Worm (Caenorhabditis elegans) whole organism, L2 larva: ENCODE results near the gene B0432.11.

Experiments
- C34F6.9 ChIP-seq: fragments of 150-350 bp; optimal IDR thresholded peaks from 2 replicates; lab custom pipeline; 2014; ENCODE audit warnings: missing biosample characterization, missing genetic modification characterization
- F13H6.1 ChIP-seq: sonication (generic microtip); optimal IDR thresholded peaks from 2 replicates; lab custom pipeline; 2016; ENCODE audit warnings: missing genetic modification characterization, missing compliant biosample characterization
- R02D3.7 ChIP-seq: fragments of 150-350 bp; optimal IDR thresholded peaks from 2 replicates; lab custom pipeline; 2014; ENCODE audit warnings: missing biosample characterization, missing genetic modification characterization
- Y55F3AM.14 ChIP-seq: fragments of 200-800 bp; sonication (Bioruptor generic); optimal IDR thresholded peaks from 2 replicates; lab custom pipeline; 2018; ENCODE audit warnings: mild to moderate bottlenecking, missing genetic modification characterization, missing compliant biosample characterization
- ZK546.5 ChIP-seq: sonication (generic microtip); optimal IDR thresholded peaks from 2 replicates; lab custom pipeline; 2017; ENCODE audit warnings: missing biosample characterization, missing genetic modification characterization
- alr-1 ChIP-seq: fragments of 150-350 bp; optimal IDR thresholded peaks from 2 replicates; lab custom pipeline; 2014; ENCODE audit warnings: missing biosample characterization, missing genetic modification characterization
- aly-2 ChIP-seq: fragments of 150-350 bp; optimal IDR thresholded peaks from 2 replicates; lab custom pipeline; 2014; ENCODE audit warnings: missing biosample characterization, missing genetic modification characterization
- ama-1 ChIP-seq: fragments of 150-350 bp; optimal IDR thresholded peaks from 2 replicates; lab custom pipeline; 2018; ENCODE audit warnings: inconsistent platforms
- blmp-1 ChIP-seq: sonication (generic microtip); optimal IDR thresholded peaks from 2 replicates; lab custom pipeline; 2017; ENCODE audit warnings: missing genetic modification characterization, mild to moderate bottlenecking, missing compliant biosample characterization, antibody characterized with exemption, moderate library complexity; ENCODE audit not compliant: insufficient read depth
- ceh-16 ChIP-seq: fragments of 150-350 bp; optimal IDR thresholded peaks from 2 replicates; lab custom pipeline; 2014; ENCODE audit warnings: missing biosample characterization, missing genetic modification characterization
- ceh-82 ChIP-seq: fragments of 150-350 bp; optimal IDR thresholded peaks from 2 replicates; lab custom pipeline; 2014; ENCODE audit warnings: missing biosample characterization, missing genetic modification characterization
- crh-2 ChIP-seq: sonication (generic microtip); optimal IDR thresholded peaks from 2 replicates; lab custom pipeline; 2017; ENCODE audit warnings: missing biosample characterization, missing genetic modification characterization
- dmd-4 ChIP-seq: sonication (generic microtip); optimal IDR thresholded peaks from 2 replicates; lab custom pipeline; 2017; ENCODE audit warnings: missing biosample characterization, missing genetic modification characterization
- egl-27 ChIP-seq: sonication (generic microtip); optimal IDR thresholded peaks from 3 replicates; lab custom pipeline; 2017; ENCODE audit warnings: missing biosample characterization, missing genetic modification reagents, missing genetic modification characterization
- elt-1 ChIP-seq: fragments of 150-350 bp; optimal IDR thresholded peaks from 2 replicates; lab custom pipeline; 2014; ENCODE audit warnings: missing biosample characterization, missing genetic modification characterization
- elt-3 ChIP-seq: sonication (generic microtip); optimal IDR thresholded peaks from 2 replicates; lab custom pipeline; 2017; ENCODE audit warnings: missing biosample characterization, missing genetic modification characterization
- fos-1 ChIP-seq: fragments of 150-350 bp; optimal IDR thresholded peaks from 2 replicates; lab custom pipeline; 2014; ENCODE audit warnings: missing biosample characterization, missing genetic modification characterization
- gmeb-1 ChIP-seq: fragments of 150-350 bp; optimal IDR thresholded peaks from 2 replicates; lab custom pipeline; 2014; ENCODE audit warnings: missing biosample characterization, missing genetic modification characterization
- lin-11 ChIP-seq: fragments of 150-350 bp; sonication (generic microtip); optimal IDR thresholded peaks from 2 replicates; lab custom pipeline; 2014; ENCODE audit warnings: missing biosample characterization, missing genetic modification characterization, inconsistent platforms, mixed read lengths
- lin-13 ChIP-seq: fragments of 150-350 bp; optimal IDR thresholded peaks from 2 replicates; lab custom pipeline; 2014; ENCODE audit warnings: missing biosample characterization, missing genetic modification reagents, missing genetic modification characterization
- lin-39 ChIP-seq: fragments of 150-350 bp; optimal IDR thresholded peaks from 2 replicates; lab custom pipeline; 2014; ENCODE audit warnings: missing biosample characterization, missing genetic modification reagents, missing genetic modification characterization
- lsy-2 ChIP-seq, 2 experiments: fragments of 150-350 bp in 1 of 2; sonication (generic microtip) in 1 of 2; optimal IDR thresholded peaks; 2 replicates each; lab custom pipeline; 2014 to 2017; ENCODE audit warnings: missing biosample characterization in 2 of 2, missing genetic modification characterization in 2 of 2
- mab-5 ChIP-seq: fragments of 150-350 bp; optimal IDR thresholded peaks from 2 replicates; lab custom pipeline; 2014; ENCODE audit warnings: missing biosample characterization, missing genetic modification characterization
- mdl-1 ChIP-seq, 2 experiments: fragments of 150-350 bp in 1 of 2; sonication (generic microtip) in 1 of 2; optimal IDR thresholded peaks; 2 replicates each; lab custom pipeline; 2017; ENCODE audit warnings: missing biosample characterization in 2 of 2, missing genetic modification characterization in 2 of 2
- nhr-10 ChIP-seq: sonication (generic microtip); optimal IDR thresholded peaks from 2 replicates; lab custom pipeline; 2017; ENCODE audit warnings: missing biosample characterization, missing genetic modification characterization
- nhr-11 ChIP-seq: fragments of 150-350 bp; optimal IDR thresholded peaks from 2 replicates; lab custom pipeline; 2014; ENCODE audit warnings: missing biosample characterization, missing genetic modification characterization
- nhr-12 ChIP-seq: fragments of 150-350 bp; optimal IDR thresholded peaks from 2 replicates; lab custom pipeline; 2014; ENCODE audit warnings: missing biosample characterization, missing genetic modification characterization
- nhr-129 ChIP-seq: fragments of 150-350 bp; optimal IDR thresholded peaks from 2 replicates; lab custom pipeline; 2014; ENCODE audit warnings: missing biosample characterization, missing genetic modification characterization
- nhr-21 ChIP-seq: fragments of 150-350 bp; optimal IDR thresholded peaks from 2 replicates; lab custom pipeline; 2014; ENCODE audit warnings: missing biosample characterization, missing genetic modification characterization
- nhr-23 ChIP-seq: fragments of 150-350 bp; optimal IDR thresholded peaks from 2 replicates; lab custom pipeline; 2014; ENCODE audit warnings: missing biosample characterization, missing genetic modification reagents, missing genetic modification characterization
- nhr-237 ChIP-seq: fragments of 150-350 bp; optimal IDR thresholded peaks from 2 replicates; lab custom pipeline; 2014; ENCODE audit warnings: missing biosample characterization, missing genetic modification characterization
- nhr-25 ChIP-seq: fragments of 150-350 bp; sonication (generic microtip); optimal IDR thresholded peaks from 3 replicates; lab custom pipeline; 2014; ENCODE audit warnings: missing biosample characterization, missing genetic modification characterization
- nhr-6 ChIP-seq: fragments of 150-350 bp; optimal IDR thresholded peaks from 2 replicates; lab custom pipeline; 2014; ENCODE audit warnings: missing biosample characterization, missing genetic modification characterization
- nhr-77 ChIP-seq: fragments of 150-350 bp; optimal IDR thresholded peaks from 2 replicates; lab custom pipeline; 2014; ENCODE audit warnings: missing biosample characterization, missing genetic modification characterization
- peb-1 ChIP-seq: fragments of 150-350 bp; optimal IDR thresholded peaks from 2 replicates; lab custom pipeline; 2014; ENCODE audit warnings: missing biosample characterization, missing genetic modification characterization
- sem-4 ChIP-seq: fragments of 150-350 bp; optimal IDR thresholded peaks from 2 replicates; lab custom pipeline; 2014; ENCODE audit warnings: missing biosample characterization, missing genetic modification reagents, missing genetic modification characterization
- skn-1 ChIP-seq: sonication (generic microtip); optimal IDR thresholded peaks from 2 replicates; lab custom pipeline; 2017; ENCODE audit warnings: missing biosample characterization, missing genetic modification characterization
- sma-3 ChIP-seq: sonication (generic microtip); optimal IDR thresholded peaks from 2 replicates; lab custom pipeline; 2016; ENCODE audit warnings: missing genetic modification reagents, missing genetic modification characterization, missing compliant biosample characterization
- snpc-4 ChIP-seq: fragments of 150-350 bp; optimal IDR thresholded peaks from 2 replicates; lab custom pipeline; 2014; ENCODE audit warnings: missing biosample characterization, missing genetic modification characterization
- unc-39 ChIP-seq: fragments of 150-350 bp; optimal IDR thresholded peaks from 2 replicates; lab custom pipeline; 2014; ENCODE audit warnings: missing biosample characterization, missing genetic modification characterization
- unc-55 ChIP-seq: fragments of 150-350 bp; sonication (generic microtip); optimal IDR thresholded peaks from 3 replicates; lab custom pipeline; 2014; ENCODE audit warnings: missing biosample characterization, missing genetic modification reagents, missing genetic modification characterization
- unc-62 ChIP-seq: fragments of 150-350 bp; optimal IDR thresholded peaks from 2 replicates; lab custom pipeline; 2014; ENCODE audit warnings: missing biosample characterization, missing genetic modification reagents, missing genetic modification characterization
- zag-1 ChIP-seq: fragments of 150-350 bp; optimal IDR thresholded peaks from 2 replicates; lab custom pipeline; 2014; ENCODE audit warnings: missing biosample characterization, missing genetic modification characterization
- ztf-1 ChIP-seq: fragments of 200-800 bp; sonication (Bioruptor generic); conservative IDR thresholded peaks from 2 replicates; pipeline ENCODE4 v1.3.6; 2022; ENCODE audit warnings: missing genetic modification characterization, missing compliant biosample characterization
- ztf-11 ChIP-seq: sonication (generic microtip); optimal IDR thresholded peaks from 2 replicates; lab custom pipeline; 2017; ENCODE audit warnings: missing biosample characterization, missing genetic modification characterization
- ztf-4 ChIP-seq: fragments of 150-350 bp; optimal IDR thresholded peaks from 2 replicates; lab custom pipeline; 2014; ENCODE audit warnings: missing biosample characterization, missing genetic modification characterization

Gene B0432.11

ce11 chrII:288705-289205 is 5.8 kb downstream of the B0432.11 start, which contains the start of gene mrpl-41:
Gene mrpl-41 (plus strand): TSS chrII:288939.
- peak; percentile 12 for TF ChIP-seq Y55F3AM.14 (GFP tag; lab: Kevin White, UChicago)
- TF ChIP-seq lin-13 (GFP tag; lab: Kevin White, UChicago): no peak
- TF ChIP-seq, all 48 proteins: peak for 1

ce11 chrII:286551-286724 is 8.1 kb downstream of the B0432.11 start, which contains the start of gene misc-1:
Gene misc-1 (plus strand): TSS chrII:286625.
- no peak for TF ChIP-seq dmd-4 (tag; lab: Kevin White, UChicago)
- no peak for TF ChIP-seq nhr-10
- TF ChIP-seq mdl-1 (tag; optimal IDR thresholded peaks at IDR 0.05; lab: Kevin White, UChicago): no peak
- TF ChIP-seq snpc-4 (tag; lab: Kevin White, UChicago): no peak
- no peak for TF ChIP-seq lsy-2 (tag; optimal IDR thresholded peaks at IDR 0.05; lab: Kevin White, UChicago)
- no peak for TF ChIP-seq nhr-77
- TF ChIP-seq mab-5: no peak
- no peak for TF ChIP-seq ama-1 (lab: Kevin White, UChicago)
- TF ChIP-seq nhr-25: no peak
- TF ChIP-seq elt-3 (tag; lab: Kevin White, UChicago): no peak
- TF ChIP-seq nhr-21 (tag; lab: Kevin White, UChicago): no peak
- TF ChIP-seq lin-13 (GFP tag; lab: Kevin White, UChicago): no peak
- TF ChIP-seq egl-27 (tag; lab: Kevin White, UChicago): no peak
- TF ChIP-seq nhr-23 (tag; lab: Kevin White, UChicago): no peak
- no peak for TF ChIP-seq fos-1 (tag; lab: Kevin White, UChicago)
- no peak for TF ChIP-seq ceh-16 (tag; lab: Kevin White, UChicago)
- TF ChIP-seq F13H6.1 (tag; lab: Kevin White, UChicago): no peak

ce11 chrII:285627-286550 is 8.6 kb downstream of the B0432.11 start, which contains the start of gene B0432.10:
Gene B0432.10 (minus strand): TSS chrII:286275.
- no peak for TF ChIP-seq unc-62 (GFP tag; lab: Kevin White, UChicago)
- peak; percentile 97 for TF ChIP-seq gmeb-1 (tag; lab: Kevin White, UChicago)
- TF ChIP-seq ama-1 (lab: Kevin White, UChicago): no peak
- no peak for TF ChIP-seq dmd-4 (tag; lab: Kevin White, UChicago)
- peak; percentile 81 for TF ChIP-seq egl-27 (tag; lab: Kevin White, UChicago)
- TF ChIP-seq nhr-129 (tag; lab: Kevin White, UChicago): peak; percentile 58
- no peak for TF ChIP-seq ztf-1 (GFP tag; lab: Robert Waterston, UW)
- TF ChIP-seq nhr-6: peak; percentile 78
- TF ChIP-seq C34F6.9 (tag; lab: Kevin White, UChicago): peak; percentile 96
- no peak for TF ChIP-seq elt-3 (tag; lab: Kevin White, UChicago)
- TF ChIP-seq nhr-237 (tag; lab: Kevin White, UChicago): peak; percentile 40
- no peak for TF ChIP-seq peb-1
- TF ChIP-seq nhr-21 (tag; lab: Kevin White, UChicago): peak; percentile 63
- peak; percentile 17 for TF ChIP-seq zag-1
- TF ChIP-seq unc-39 (tag; lab: Kevin White, UChicago): no peak
- peak; percentile 77 for TF ChIP-seq sem-4 (tag; lab: Kevin White, UChicago)
- no peak for TF ChIP-seq nhr-23 (tag; lab: Kevin White, UChicago)
- TF ChIP-seq skn-1 (tag; lab: Kevin White, UChicago): no peak
- no peak for TF ChIP-seq lin-39
- peak; percentile 96 for TF ChIP-seq unc-55
- peak; percentile 74 for TF ChIP-seq sma-3
- TF ChIP-seq nhr-11 (tag; lab: Kevin White, UChicago): no peak
- TF ChIP-seq aly-2: no peak
- TF ChIP-seq fos-1 (tag; lab: Kevin White, UChicago): peak; percentile 47
- TF ChIP-seq ceh-82 (tag; lab: Kevin White, UChicago): no peak
- TF ChIP-seq alr-1 (tag; lab: Kevin White, UChicago): no peak
- peak; percentile 19 for TF ChIP-seq ceh-16 (tag; lab: Kevin White, UChicago)
- no peak for TF ChIP-seq elt-1 (tag; lab: Kevin White, UChicago)
- no peak for TF ChIP-seq ztf-4 (tag; lab: Kevin White, UChicago)
- TF ChIP-seq nhr-77: peak; percentile 37
- TF ChIP-seq ztf-11 (tag; lab: Kevin White, UChicago): no peak
- TF ChIP-seq R02D3.7: peak; percentile 8
- TF ChIP-seq blmp-1 (tag; lab: Kevin White, UChicago): no peak
- TF ChIP-seq nhr-12 (tag; lab: Kevin White, UChicago): no peak
- no peak for TF ChIP-seq nhr-10
- peak; percentile 60 for TF ChIP-seq snpc-4 (tag; lab: Kevin White, UChicago)
- TF ChIP-seq ZK546.5 (tag; lab: Kevin White, UChicago): no peak
- TF ChIP-seq crh-2: peak; percentile 81
- peak; percentile 63 for TF ChIP-seq lin-11 (tag; lab: Kevin White, UChicago)
- TF ChIP-seq mdl-1 (tag; optimal IDR thresholded peaks at IDR 0.05; lab: Kevin White, UChicago): peak in 1 of 2 experiments; percentile 4
- TF ChIP-seq Y55F3AM.14 (GFP tag; lab: Kevin White, UChicago): no peak
